Worm (Caenorhabditis elegans): ENCODE measurements around the gene C31B8.9.

C31B8.9 gene

DNA sequence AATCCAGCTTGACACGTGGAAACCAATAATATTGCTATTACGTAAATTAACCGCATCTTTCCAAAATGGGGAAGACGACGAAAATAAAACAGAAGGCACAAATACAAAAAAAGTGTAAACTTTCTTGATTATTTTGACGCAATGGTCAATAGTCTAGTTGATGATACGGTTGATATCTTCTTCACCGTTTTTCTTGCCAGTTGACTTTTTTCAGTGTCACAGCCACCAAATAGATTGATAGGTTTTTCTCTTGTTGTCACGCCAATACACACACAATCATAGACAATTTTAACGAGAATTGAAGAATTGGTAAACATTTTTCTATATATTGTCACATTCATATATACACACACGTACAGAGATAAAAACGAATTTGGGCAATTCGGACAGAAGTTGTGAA is 3.3 kb downstream of the C31B8.9 start, which contains the start of gene zmp-3:
Gene zmp-3 (minus strand): TSS at position 101 of the 400 bp plus-strand sequence.
- TF ChIP-seq set-16 (GFP tag; IDR thresholded peaks at IDR 0.05) (no peak), nhr-28 (tag; optimal IDR thresholded peaks at IDR 0.05) (peak; percentile 28)

DNA sequence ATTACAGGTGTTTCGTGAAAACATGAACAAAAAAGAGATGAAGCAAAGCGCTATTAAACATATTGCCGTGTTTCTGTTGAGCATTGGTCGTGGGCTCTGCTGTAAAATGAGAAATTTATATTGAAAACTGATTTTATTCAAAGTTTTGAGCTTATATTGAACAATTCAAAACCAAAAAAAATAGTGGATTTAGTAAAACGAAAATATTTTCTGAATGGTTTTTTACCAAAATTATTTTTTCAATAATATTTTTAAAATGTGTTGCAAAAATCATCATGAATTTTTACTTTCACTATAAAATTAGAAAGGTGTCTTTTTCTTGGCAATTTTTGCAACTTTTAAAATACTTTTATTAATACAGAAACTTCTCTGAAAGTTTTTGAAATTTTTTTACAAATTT is 9.6 kb downstream of the C31B8.9 start, which contains the start of gene C31B8.7:
Gene C31B8.7 (minus strand): TSS at position 101 of the 400 bp plus-strand sequence.
- TF ChIP-seq ceh-32 (tag; optimal IDR thresholded peaks at IDR 0.05; ENCODE audit: poor library complexity): no peak
- TF ChIP-seq cey-2 (tag; optimal IDR thresholded peaks at IDR 0.05; ENCODE audit: borderline replicate concordance, insufficient read depth): no peak
- TF ChIP-seq spr-1 (tag; optimal IDR thresholded peaks at IDR 0.05): no peak

DNA sequence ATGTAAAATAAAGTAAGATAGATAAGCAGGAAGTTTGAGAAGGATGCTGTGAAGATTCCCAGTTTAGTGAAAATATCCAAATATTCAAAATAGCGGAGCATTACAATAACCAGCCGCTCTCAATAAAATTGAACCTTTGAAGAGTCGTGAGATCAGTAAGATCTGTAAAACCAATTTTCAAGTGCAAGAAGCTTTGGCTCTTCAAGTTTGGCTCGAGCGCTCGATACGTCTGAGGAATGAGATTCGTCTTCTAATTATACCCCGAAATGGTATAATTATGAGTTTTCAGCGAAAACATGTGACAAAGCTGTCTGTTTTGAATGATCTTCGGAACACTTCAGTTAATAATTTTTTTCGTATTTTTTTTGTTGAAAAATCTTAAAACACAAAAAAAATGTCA is 12.9 kb downstream of the C31B8.9 start, which contains the start of gene str-46:
Gene str-46 (minus strand): TSS at position 101 of the 400 bp plus-strand sequence.
- no peak for TF ChIP-seq F49E8.2 (tag; optimal IDR thresholded peaks at IDR 0.05; ENCODE audit: borderline replicate concordance)
- TF ChIP-seq fkh-10 (GFP tag; optimal IDR thresholded peaks at IDR 0.05): no peak
- no peak for TF ChIP-seq Y48G9A.11 (GFP tag; IDR thresholded peaks at IDR 0.05)
- TF ChIP-seq php-3 (GFP tag; IDR thresholded peaks at IDR 0.05): no peak
- TF ChIP-seq unc-130 (GFP tag; optimal IDR thresholded peaks at IDR 0.05): no peak

DNA sequence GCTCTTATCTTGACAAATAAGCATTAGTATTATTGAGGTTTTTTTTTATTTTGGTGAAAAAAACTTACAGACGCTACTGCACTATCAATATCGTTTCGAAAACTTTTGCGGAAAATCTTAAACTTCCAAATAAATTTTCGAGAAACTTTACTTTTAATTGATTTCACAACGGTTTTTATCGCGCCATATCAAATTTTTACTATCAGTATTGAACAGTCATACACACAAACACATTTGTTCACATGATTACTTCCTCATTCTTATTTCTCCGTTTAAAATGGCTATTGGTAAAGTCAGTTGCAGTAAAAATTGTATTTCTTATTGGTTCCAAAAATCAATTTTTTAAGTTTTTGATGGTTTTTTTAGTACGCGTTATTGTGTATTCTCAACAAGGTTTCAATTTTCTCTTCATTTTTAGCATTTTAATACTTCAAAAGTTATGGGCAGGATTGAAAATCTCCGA is 16.6 kb downstream of the C31B8.9 start, which contains the start of gene pals-32:
Gene pals-32 (plus strand): TSS at position 413 of the 463 bp plus-strand sequence.
- TF ChIP-seq daf-16 (GFP tag; optimal IDR thresholded peaks at IDR 0.05) (no peak), daf-16 (tag; optimal IDR thresholded peaks at IDR 0.05) (peak; percentile 62), nhr-102 (tag; optimal IDR thresholded peaks at IDR 0.05) (no peak), pqm-1 (tag; optimal IDR thresholded peaks at IDR 0.05) (peak; percentile 69), nhr-28 (tag; optimal IDR thresholded peaks at IDR 0.05) (peak; percentile 55)

DNA sequence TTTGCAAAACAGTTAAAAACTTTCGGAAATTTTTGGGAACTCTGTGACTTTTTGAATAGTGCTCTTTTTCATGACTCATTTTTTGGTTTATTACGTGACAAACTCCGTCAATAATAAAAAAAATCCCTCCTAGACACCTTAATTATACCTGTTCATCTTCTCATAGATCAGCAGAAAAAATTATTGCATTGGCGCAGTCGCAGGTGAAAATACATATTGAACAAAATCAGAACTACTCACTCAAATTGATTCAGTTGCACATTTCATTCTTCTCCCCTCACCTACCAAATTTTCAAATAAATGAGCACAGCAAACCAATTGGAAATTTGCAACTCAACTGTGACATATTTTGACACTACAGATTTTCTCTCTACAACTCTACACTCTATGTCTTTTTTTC is 19.8 kb downstream of the C31B8.9 start, which contains the start of gene srh-127:
Gene srh-127 (plus strand): TSS at position 301 of the 400 bp plus-strand sequence.
- TF ChIP-seq ztf-11 (tag; optimal IDR thresholded peaks at IDR 0.05) (no peak), ZK546.5 (tag; optimal IDR thresholded peaks at IDR 0.05) (no peak), hmg-1.1 (GFP tag; IDR thresholded peaks at IDR 0.05) (no peak), Y48G9A.11 (GFP tag; IDR thresholded peaks at IDR 0.05) (no peak), pha-4 (GFP tag; IDR thresholded peaks at IDR 0.05) (no peak), pha-4 (tag; optimal IDR thresholded peaks at IDR 0.05) (no peak), mxl-2 (GFP tag; conservative IDR thresholded peaks at IDR 0.05) (no peak), ceh-32 (tag; optimal IDR thresholded peaks at IDR 0.05; ENCODE audit: poor library complexity) (no peak), tra-1 (GFP tag; IDR thresholded peaks at IDR 0.05) (no peak), ctbp-1 (GFP tag; IDR thresholded peaks at IDR 0.05) (no peak), lin-1 (GFP tag; IDR thresholded peaks at IDR 0.05) (no peak), lin-38 (GFP tag; IDR thresholded peaks at IDR 0.05) (no peak), lin-39 (tag; optimal IDR thresholded peaks at IDR 0.05) (no peak), lir-3 (tag; optimal IDR thresholded peaks at IDR 0.05) (no peak), unc-130 (GFP tag; optimal IDR thresholded peaks at IDR 0.05) (no peak), dmd-8 (GFP tag; IDR thresholded peaks at IDR 0.05) (no peak), nhr-11 (tag; optimal IDR thresholded peaks at IDR 0.05) (no peak), daf-8 (GFP tag; IDR thresholded peaks at IDR 0.05) (no peak), nhr-42 (GFP tag; IDR thresholded peaks at IDR 0.05) (no peak)

DNA sequence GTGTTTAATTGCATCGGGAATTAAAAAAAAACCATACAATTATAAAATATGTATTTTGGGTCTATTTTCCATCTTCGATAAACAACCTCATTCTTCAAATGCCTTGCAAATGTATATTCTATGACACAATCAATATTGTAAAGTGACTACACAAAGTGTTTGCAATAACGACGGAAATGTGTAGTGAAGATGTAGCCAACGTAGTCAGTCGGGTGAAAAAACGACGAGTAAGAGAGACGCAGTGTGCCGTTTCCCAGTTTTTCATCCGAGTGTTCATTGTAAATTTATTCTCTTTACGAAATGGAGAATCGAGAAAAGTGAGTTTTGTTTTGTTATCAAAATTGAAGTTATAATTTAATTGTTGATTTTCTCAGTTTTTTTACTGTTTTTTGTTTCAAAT is 20.9 kb downstream of the C31B8.9 start, which contains the start of gene F37B4.15:
Gene F37B4.15 (plus strand): TSS at position 301 of the 400 bp plus-strand sequence.
- TF ChIP-seq pqm-1 (tag; optimal IDR thresholded peaks at IDR 0.05): no peak
- TF ChIP-seq pha-4 (GFP tag; IDR thresholded peaks at IDR 0.05): no peak
- TF ChIP-seq pha-4 (tag; optimal IDR thresholded peaks at IDR 0.05): no peak
- TF ChIP-seq zag-1 (tag; optimal IDR thresholded peaks at IDR 0.05): no peak
- TF ChIP-seq nhr-28 (tag; optimal IDR thresholded peaks at IDR 0.05): peak; percentile 23
- no peak for TF ChIP-seq F26F4.8 (GFP tag; conservative IDR thresholded peaks at IDR 0.05)
- TF ChIP-seq hlh-11 (tag; optimal IDR thresholded peaks at IDR 0.05): no peak

Data from whole organism, L4 larva.